Worm (Caenorhabditis elegans) whole organism, L4 larva: ENCODE measurements around the gene ttc-17.

Experiments
- T26A8.4 ChIP-seq: fragments of 200-800 bp; sonication (Bioruptor generic); IDR thresholded peaks from 2 replicates; pipeline ENCODE4 v1.3.6; 2022; ENCODE audit warnings: missing genetic modification characterization, missing compliant biosample characterization
- egl-27 ChIP-seq: sonication (generic microtip); optimal IDR thresholded peaks from 3 replicates; lab custom pipeline; 2017; ENCODE audit warnings: missing biosample characterization, missing genetic modification reagents, missing genetic modification characterization
- lin-38 ChIP-seq: fragments of 200-800 bp; sonication (Bioruptor generic); IDR thresholded peaks from 2 replicates; pipeline ENCODE4 v1.3.6; 2022; ENCODE audit warnings: missing genetic modification reagents, missing genetic modification characterization, missing compliant biosample characterization
- mdl-1 ChIP-seq, 2 experiments: fragments of 150-350 bp in 1 of 2; sonication (generic microtip) in 1 of 2; optimal IDR thresholded peaks; 2 replicates each; lab custom pipeline; 2014 to 2017; ENCODE audit warnings: missing biosample characterization in 2 of 2, missing genetic modification characterization in 2 of 2
- nhr-11 ChIP-seq: fragments of 150-350 bp; optimal IDR thresholded peaks from 2 replicates; lab custom pipeline; 2014; ENCODE audit warnings: missing biosample characterization, missing genetic modification characterization
- nhr-111 ChIP-seq: fragments of 200-800 bp; sonication (Bioruptor generic); optimal IDR thresholded peaks from 2 replicates; lab custom pipeline; 2018; ENCODE audit warnings: mild to moderate bottlenecking, missing genetic modification characterization, missing compliant biosample characterization
- nhr-25 ChIP-seq: sonication (generic microtip); optimal IDR thresholded peaks from 2 replicates; lab custom pipeline; 2017; ENCODE audit warnings: missing genetic modification characterization, mild to moderate bottlenecking, missing compliant biosample characterization, antibody characterized with exemption, moderate library complexity, borderline replicate concordance; ENCODE audit not compliant: insufficient read depth
- nhr-76 ChIP-seq: fragments of 150-350 bp; optimal IDR thresholded peaks from 2 replicates; lab custom pipeline; 2014; ENCODE audit warnings: missing biosample characterization, missing genetic modification characterization
- pha-4 ChIP-seq, 2 experiments: fragments of 150-350 bp in 1 of 2; fragments of 200-800 bp in 1 of 2; sonication (Bioruptor generic) in 1 of 2; IDR thresholded peaks in 1 of 2; optimal IDR thresholded peaks in 1 of 2; 2 replicates each; pipeline versions ENCODE4 v1.3.6 to Lab custom; 2014 to 2022; ENCODE audit warnings: missing genetic modification characterization in 2 of 2, missing genetic modification reagents in 2 of 2, missing biosample characterization in 1 of 2, missing compliant biosample characterization in 1 of 2
- pqm-1 ChIP-seq: sonication (generic microtip); optimal IDR thresholded peaks from 2 replicates; lab custom pipeline; 2017; ENCODE audit warnings: missing biosample characterization, missing genetic modification characterization
- rbr-2 ChIP-seq: sonication (generic microtip); optimal IDR thresholded peaks from 2 replicates; lab custom pipeline; 2016; ENCODE audit warnings: missing genotype, missing genetic modification characterization, missing compliant biosample characterization
- skn-1 ChIP-seq: fragments of 150-350 bp; optimal IDR thresholded peaks from 2 replicates; lab custom pipeline; 2014; ENCODE audit warnings: missing biosample characterization, missing genetic modification characterization
- unc-62 ChIP-seq, 3 experiments: fragments of 150-350 bp in 1 of 3; sonication (generic microtip); optimal IDR thresholded peaks in 2 of 3; peaks in 1 of 3; 1 replicate in 1 of 3; 2 replicates in 2 of 3; lab custom pipeline; 2014 to 2017; ENCODE audit warnings: missing biosample characterization in 3 of 3, missing genetic modification characterization in 3 of 3, missing genetic modification reagents in 3 of 3, missing genotype in 1 of 3
- zag-1 ChIP-seq: fragments of 150-350 bp; optimal IDR thresholded peaks from 2 replicates; lab custom pipeline; 2014; ENCODE audit warnings: missing biosample characterization, missing genetic modification characterization

DNA sequence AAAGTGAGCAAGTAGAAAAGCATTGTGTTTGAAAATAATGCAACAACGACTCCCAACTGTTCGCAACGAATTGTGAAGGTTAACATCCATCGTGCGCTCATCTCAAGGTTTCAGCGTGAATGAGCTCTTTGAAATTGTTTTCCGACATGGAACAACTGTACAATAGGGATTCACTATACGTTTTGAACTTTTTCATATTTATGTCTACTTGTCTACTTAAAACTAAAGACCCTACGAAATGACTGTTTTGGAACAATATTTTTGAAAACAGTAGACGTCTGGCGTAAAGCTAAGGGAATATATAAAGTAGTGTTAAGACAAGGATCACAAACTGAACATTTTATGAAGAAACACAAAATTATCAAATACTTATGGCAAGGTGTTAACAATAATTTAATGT lies 26.8 kb downstream of the ttc-17 start, which contains the start of gene str-86:
- TF ChIP-seq nhr-25 (no peak), nhr-111 (no peak), pqm-1 (tag; lab: Kevin White, UChicago) (no peak), skn-1 (tag; lab: Kevin White, UChicago) (no peak), pha-4 (GFP tag; IDR thresholded peaks at IDR 0.05; lab: Robert Waterston, UW) (no peak), pha-4 (tag; optimal IDR thresholded peaks at IDR 0.05; lab: Kevin White, UChicago) (no peak), nhr-76 (tag; lab: Kevin White, UChicago) (no peak), T26A8.4 (GFP tag; lab: Robert Waterston, UW) (no peak), unc-62 (GFP tag; optimal IDR thresholded peaks at IDR 0.05 in 1 of 2; lab: Kevin White, UChicago) (no peak), unc-62 (tag; optimal IDR thresholded peaks at IDR 0.05; lab: Kevin White, UChicago) (no peak), rbr-2 (no peak), nhr-11 (tag; lab: Kevin White, UChicago) (no peak), lin-38 (no peak), zag-1 (tag; lab: Kevin White, UChicago) (no peak), mdl-1 (tag; optimal IDR thresholded peaks at IDR 0.05; lab: Kevin White, UChicago) (no peak), egl-27 (tag; lab: Kevin White, UChicago) (no peak)
